Comparison of ENCODE assay signal across 1 fruit fly cellular context in the genomic region with DNA sequence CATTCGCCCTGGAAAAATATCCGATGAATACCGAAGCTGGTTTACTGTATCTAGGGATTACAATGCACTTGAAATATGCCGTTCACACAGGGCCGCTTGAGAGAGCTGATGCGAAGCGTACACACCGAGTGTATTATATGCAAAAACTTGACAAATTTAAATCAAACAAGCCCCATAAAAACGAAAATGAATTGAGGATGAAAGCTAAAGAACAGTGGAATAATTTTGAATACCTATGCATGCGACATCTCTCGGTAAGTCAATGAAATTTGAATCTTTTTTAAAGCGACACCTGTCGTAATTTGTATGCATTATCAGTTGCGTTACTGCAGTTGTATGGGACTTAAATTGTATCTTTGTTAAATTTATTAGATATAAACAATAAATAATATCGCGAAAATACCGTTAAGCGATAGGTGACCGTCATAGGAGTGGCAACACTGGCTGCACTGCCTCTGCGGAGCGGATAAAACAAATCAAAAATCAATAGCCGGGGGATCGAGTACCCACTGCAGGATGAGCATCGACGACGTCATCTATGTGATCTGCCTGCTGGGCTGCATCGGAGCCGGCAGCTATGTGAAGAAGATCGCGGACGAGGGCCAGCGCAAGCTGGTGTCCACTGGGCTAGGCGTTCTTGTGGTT.
TF ChIP-seq lines count a peak whose summit lies in the region.

Gene frj, plus strand, starts transcription at position 98 of the 645 bp plus-strand sequence.

TF ChIP-seq in whole organism, embryonic, 481 proteins besides CTCF, POLR2A, EP300 and RAD21 (continued from another document and continues in another):
- TF ChIP-seq Hsf (GFP tag; optimal IDR thresholded peaks at IDR 0.05; lab: Kevin White, UChicago) (peak; percentile 79), Scr (GFP tag; IDR thresholded peaks at IDR 0.05; lab: Robert Waterston, UW; ENCODE audit: partially characterized antibody) (peak; percentile 71), Awh (GFP tag; IDR thresholded peaks at IDR 0.05; lab: Robert Waterston, UW) (no peak), CG12942 (GFP tag; optimal IDR thresholded peaks at IDR 0.05; lab: Kevin White, UChicago) (peak; percentile 70), CG31441 (GFP tag; IDR thresholded peaks at IDR 0.05; lab: Robert Waterston, UW) (peak; percentile 73), Antp (GFP tag; optimal IDR thresholded peaks at IDR 0.05; lab: Kevin White, UChicago) (peak; percentile 79), br (optimal IDR thresholded peaks at IDR 0.05; lab: Kevin White, UChicago) (no peak), CG34224 (GFP tag; IDR thresholded peaks at IDR 0.05; lab: Robert Waterston, UW; ENCODE audit: partially characterized antibody) (0 out of 3 replicates have a peak, but pooled peaks have one; percentile 38), B-H1 (GFP tag; IDR thresholded peaks at IDR 0.05; lab: Robert Waterston, UW) (peak; percentile 39; the same call in 1 of the 3 replicates), ac (GFP tag; optimal IDR thresholded peaks at IDR 0.05; lab: Kevin White, UChicago) (no peak), CG3407 (GFP tag; optimal IDR thresholded peaks at IDR 0.05; lab: Kevin White, UChicago) (no peak), rib (GFP tag; IDR thresholded peaks at IDR 0.05; lab: Robert Waterston, UW) (no peak), ap (GFP tag; IDR thresholded peaks at IDR 0.05; lab: Robert Waterston, UW) (no peak), jing (GFP tag; optimal IDR thresholded peaks at IDR 0.05; lab: Kevin White, UChicago) (no peak), CG6791 (GFP tag; IDR thresholded peaks at IDR 0.05; lab: Robert Waterston, UW; ENCODE audit: partially characterized antibody) (peak; percentile 37; the same call in 2 of the 3 replicates), BtbVII (GFP tag; optimal IDR thresholded peaks at IDR 0.05; lab: Kevin White, UChicago) (no peak), hkb (optimal IDR thresholded peaks at IDR 0.05; lab: Kevin White, UChicago) (peak; percentile 55), hkb (GFP tag; IDR thresholded peaks at IDR 0.05; lab: Robert Waterston, UW) (peak; percentile 28; the same call in 1 of the 2 replicates), Opbp (GFP tag; IDR thresholded peaks at IDR 0.05; lab: Robert Waterston, UW; ENCODE audit: partially characterized antibody) (peak; percentile 63), ase (GFP tag; IDR thresholded peaks at IDR 0.05; lab: Robert Waterston, UW) (peak; percentile 69; the same call in 2 of the 3 replicates), GATAe (GFP tag; conservative IDR thresholded peaks at IDR 0.05; lab: Robert Waterston, UW) (no peak), CG2199 (GFP tag; IDR thresholded peaks at IDR 0.05; lab: Robert Waterston, UW) (no peak), CG10959 (GFP tag; IDR thresholded peaks at IDR 0.05; lab: Robert Waterston, UW) (peak; percentile 48), twi (tag; optimal IDR thresholded peaks at IDR 0.05; lab: Kevin White, UChicago) (peak; percentile 40), CG8290 (GFP tag; optimal IDR thresholded peaks at IDR 0.05; lab: Kevin White, UChicago) (peak; percentile 76), CG8290 (tag; optimal IDR thresholded peaks at IDR 0.05; lab: Kevin White, UChicago) (peak in 1 of 2 experiments; percentile 73), slp2 (GFP tag; optimal IDR thresholded peaks at IDR 0.05; lab: Kevin White, UChicago) (peak; percentile 56), emc (GFP tag; optimal IDR thresholded peaks at IDR 0.05; lab: Kevin White, UChicago) (peak; percentile 41), Gug (GFP tag; IDR thresholded peaks at IDR 0.05; lab: Robert Waterston, UW) (peak; percentile 74; the same call in 3 of the 4 replicates), nau (GFP tag; optimal IDR thresholded peaks at IDR 0.05; lab: Kevin White, UChicago) (no peak), zfh1 (GFP tag; IDR thresholded peaks at IDR 0.05; lab: Robert Waterston, UW) (peak; percentile 59; the same call in 2 of the 3 replicates), Hr39 (optimal IDR thresholded peaks at IDR 0.05; lab: Kevin White, UChicago) (no peak), CG13296 (GFP tag; optimal IDR thresholded peaks at IDR 0.05; lab: Kevin White, UChicago) (peak; percentile 4), Mes4 (GFP tag; optimal IDR thresholded peaks at IDR 0.05; lab: Kevin White, UChicago) (no peak), CG10565 (GFP tag; optimal IDR thresholded peaks at IDR 0.05; lab: Kevin White, UChicago) (no peak), CG10543 (GFP tag; optimal IDR thresholded peaks at IDR 0.05; lab: Kevin White, UChicago) (peak; percentile 6), Doc2 (GFP tag; IDR thresholded peaks at IDR 0.05; lab: Robert Waterston, UW) (no peak), vfl (GFP tag; optimal IDR thresholded peaks at IDR 0.05; lab: Kevin White, UChicago) (no peak), mirr (GFP tag; optimal IDR thresholded peaks at IDR 0.05; lab: Kevin White, UChicago) (no peak), Hand (GFP tag; optimal IDR thresholded peaks at IDR 0.05; lab: Kevin White, UChicago) (no peak), CG10654 (GFP tag; optimal IDR thresholded peaks at IDR 0.05; lab: Kevin White, UChicago) (peak; percentile 58), lab (GFP tag; optimal IDR thresholded peaks at IDR 0.05; lab: Kevin White, UChicago) (peak; percentile 66), CG7556 (GFP tag; optimal IDR thresholded peaks at IDR 0.05; lab: Kevin White, UChicago) (peak; percentile 32), unpg (GFP tag; optimal IDR thresholded peaks at IDR 0.05; lab: Kevin White, UChicago) (peak; percentile 55), ems (GFP tag; optimal IDR thresholded peaks at IDR 0.05; lab: Kevin White, UChicago) (peak; percentile 56), MESR4 (GFP tag; optimal IDR thresholded peaks at IDR 0.05; lab: Kevin White, UChicago) (peak; percentile 29), CG4424 (GFP tag; optimal IDR thresholded peaks at IDR 0.05; lab: Kevin White, UChicago) (peak; percentile 66), Deaf1 (tag; optimal IDR thresholded peaks at IDR 0.05; lab: Kevin White, UChicago) (peak; percentile 19), prd (optimal IDR thresholded peaks at IDR 0.05; lab: Kevin White, UChicago) (no peak), prd (GFP tag; IDR thresholded peaks at IDR 0.05; lab: Robert Waterston, UW) (peak; percentile 81), CG6654 (GFP tag; optimal IDR thresholded peaks at IDR 0.05; lab: Kevin White, UChicago) (peak; percentile 9), CG9876 (GFP tag; optimal IDR thresholded peaks at IDR 0.05; lab: Kevin White, UChicago) (peak; percentile 81), CG4404 (GFP tag; IDR thresholded peaks at IDR 0.05; lab: Robert Waterston, UW) (peak; percentile 49; the same call in 1 of the 2 replicates), CG12769 (tag; optimal IDR thresholded peaks at IDR 0.05; lab: Kevin White, UChicago) (peak; percentile 57), Chrac-16 (GFP tag; optimal IDR thresholded peaks at IDR 0.05; lab: Kevin White, UChicago) (peak; percentile 63), her (GFP tag; optimal IDR thresholded peaks at IDR 0.05; lab: Kevin White, UChicago) (peak; percentile 48), CG18011 (GFP tag; optimal IDR thresholded peaks at IDR 0.05; lab: Kevin White, UChicago) (no peak), CG30431 (GFP tag; optimal IDR thresholded peaks at IDR 0.05; lab: Kevin White, UChicago) (peak; percentile 51), CG31224 (GFP tag; IDR thresholded peaks at IDR 0.05; lab: Robert Waterston, UW) (0 out of 2 replicates have a peak, but pooled peaks have one; percentile 25), gsb (GFP tag; IDR thresholded peaks at IDR 0.05; lab: Robert Waterston, UW) (no peak), tin (GFP tag; optimal IDR thresholded peaks at IDR 0.05; lab: Kevin White, UChicago) (peak; percentile 67), CG2116 (GFP tag; optimal IDR thresholded peaks at IDR 0.05; lab: Kevin White, UChicago) (peak; percentile 54), CG32767 (GFP tag; IDR thresholded peaks at IDR 0.05; lab: Robert Waterston, UW) (no peak), CG2120 (GFP tag; optimal IDR thresholded peaks at IDR 0.05; lab: Kevin White, UChicago) (peak; percentile 74), CG15696 (tag; optimal IDR thresholded peaks at IDR 0.05; lab: Kevin White, UChicago) (peak; percentile 58), cg (GFP tag; optimal IDR thresholded peaks at IDR 0.05; lab: Kevin White, UChicago) (no peak), ash1 (GFP tag; optimal IDR thresholded peaks at IDR 0.05; lab: Kevin White, UChicago) (no peak), Myb (GFP tag; optimal IDR thresholded peaks at IDR 0.05; lab: Kevin White, UChicago) (peak; percentile 69), CG2712 (tag; optimal IDR thresholded peaks at IDR 0.05; lab: Kevin White, UChicago) (peak; percentile 72), CG10209 (GFP tag; optimal IDR thresholded peaks at IDR 0.05; lab: Kevin White, UChicago) (peak; percentile 53), Atf3 (GFP tag; optimal IDR thresholded peaks at IDR 0.05; lab: Kevin White, UChicago) (peak; percentile 60), CG32772 (GFP tag; IDR thresholded peaks at IDR 0.05; lab: Robert Waterston, UW) (0 out of 2 replicates have a peak, but pooled peaks have one; percentile 33), CG1647 (GFP tag; optimal IDR thresholded peaks at IDR 0.05; lab: Kevin White, UChicago) (peak; percentile 19), CG18619 (GFP tag; optimal IDR thresholded peaks at IDR 0.05; lab: Kevin White, UChicago) (peak; percentile 45), Eip74EF (GFP tag; optimal IDR thresholded peaks at IDR 0.05; lab: Kevin White, UChicago) (peak in 1 of 2 experiments; percentile 39), pnt (GFP tag; optimal IDR thresholded peaks at IDR 0.05; lab: Kevin White, UChicago) (peak; percentile 81), CG8478 (optimal IDR thresholded peaks at IDR 0.05; lab: Kevin White, UChicago) (no peak), CG17829 (tag; optimal IDR thresholded peaks at IDR 0.05; lab: Kevin White, UChicago) (peak; percentile 65), CG1529 (GFP tag; optimal IDR thresholded peaks at IDR 0.05; lab: Kevin White, UChicago) (no peak), CG2875 (GFP tag; optimal IDR thresholded peaks at IDR 0.05; lab: Kevin White, UChicago) (peak; percentile 55), CG7786 (GFP tag; optimal IDR thresholded peaks at IDR 0.05; lab: Kevin White, UChicago) (peak; percentile 70), CG1792 (GFP tag; optimal IDR thresholded peaks at IDR 0.05; lab: Kevin White, UChicago) (no peak), CG3726 (GFP tag; IDR thresholded peaks at IDR 0.05; lab: Robert Waterston, UW) (0 out of 3 replicates have a peak, but pooled peaks have one; percentile 61), Side (GFP tag; optimal IDR thresholded peaks at IDR 0.05; lab: Kevin White, UChicago) (peak; percentile 38), CG30020 (tag; optimal IDR thresholded peaks at IDR 0.05; lab: Kevin White, UChicago) (peak; percentile 95), crc (GFP tag; optimal IDR thresholded peaks at IDR 0.05; lab: Kevin White, UChicago) (peak; percentile 29), MTF-1 (GFP tag; optimal IDR thresholded peaks at IDR 0.05; lab: Kevin White, UChicago; ENCODE audit: borderline replicate concordance) (peak; percentile 31), CG8281 (tag; optimal IDR thresholded peaks at IDR 0.05; lab: Kevin White, UChicago) (peak; percentile 24), CG15011 (GFP tag; optimal IDR thresholded peaks at IDR 0.05; lab: Kevin White, UChicago) (peak; percentile 19), Hr3 (GFP tag; optimal IDR thresholded peaks at IDR 0.05; lab: Kevin White, UChicago) (peak; percentile 78), so (GFP tag; IDR thresholded peaks at IDR 0.05; lab: Robert Waterston, UW) (no peak), bcd (GFP tag; optimal IDR thresholded peaks at IDR 0.05; lab: Kevin White, UChicago) (peak; percentile 68), HHEX (GFP tag; optimal IDR thresholded peaks at IDR 0.05; lab: Kevin White, UChicago) (no peak), gcm2 (GFP tag; optimal IDR thresholded peaks at IDR 0.05; lab: Kevin White, UChicago) (no peak), tap (tag; optimal IDR thresholded peaks at IDR 0.05; lab: Kevin White, UChicago) (no peak), Dp (GFP tag; optimal IDR thresholded peaks at IDR 0.05; lab: Kevin White, UChicago) (peak; percentile 45), ranshi (GFP tag; IDR thresholded peaks at IDR 0.05; lab: Robert Waterston, UW) (peak; percentile 55; the same call in 1 of the 2 replicates), Ets65A (GFP tag; lab: Kevin White, UChicago) (peak; percentile 98), Trl (optimal IDR thresholded peaks at IDR 0.05; lab: Kevin White, UChicago) (no peak), Trl (GFP tag; optimal IDR thresholded peaks at IDR 0.05; lab: Kevin White, UChicago) (peak; percentile 64), dysf (GFP tag; IDR thresholded peaks at IDR 0.05; lab: Robert Waterston, UW) (peak; percentile 62), CG14441 (GFP tag; IDR thresholded peaks at IDR 0.05; lab: Robert Waterston, UW) (peak; percentile 70), bowl (GFP tag; IDR thresholded peaks at IDR 0.05; lab: Robert Waterston, UW) (no peak), yki (optimal IDR thresholded peaks at IDR 0.05; lab: Kevin White, UChicago) (no peak), CG7987 (GFP tag; optimal IDR thresholded peaks at IDR 0.05; lab: Kevin White, UChicago) (no peak), CG3281 (GFP tag; optimal IDR thresholded peaks at IDR 0.05; lab: Kevin White, UChicago) (peak; percentile 49), lilli (GFP tag; optimal IDR thresholded peaks at IDR 0.05; lab: Kevin White, UChicago) (peak; percentile 70), Fer2 (tag; optimal IDR thresholded peaks at IDR 0.05; lab: Kevin White, UChicago) (no peak), sens-2 (GFP tag; IDR thresholded peaks at IDR 0.05; lab: Robert Waterston, UW) (no peak), CG12219 (GFP tag; optimal IDR thresholded peaks at IDR 0.05; lab: Kevin White, UChicago) (no peak), CrebB (tag; optimal IDR thresholded peaks at IDR 0.05; lab: Kevin White, UChicago) (no peak), CG12744 (GFP tag; optimal IDR thresholded peaks at IDR 0.05; lab: Kevin White, UChicago) (peak; percentile 12), CG7357 (GFP tag; IDR thresholded peaks at IDR 0.05; lab: Robert Waterston, UW) (peak; percentile 99), CG6813 (GFP tag; optimal IDR thresholded peaks at IDR 0.05; lab: Kevin White, UChicago) (no peak), dm (GFP tag; optimal IDR thresholded peaks at IDR 0.05; lab: Kevin White, UChicago) (peak; percentile 65), fd102C (GFP tag; optimal IDR thresholded peaks at IDR 0.05; lab: Kevin White, UChicago) (no peak), org-1 (GFP tag; optimal IDR thresholded peaks at IDR 0.05; lab: Kevin White, UChicago) (no peak), gce (GFP tag; IDR thresholded peaks at IDR 0.05; lab: Robert Waterston, UW) (no peak), abd-A (tag; optimal IDR thresholded peaks at IDR 0.05; lab: Kevin White, UChicago) (no peak), CG9797 (GFP tag; optimal IDR thresholded peaks at IDR 0.05; lab: Kevin White, UChicago) (peak; percentile 94), sima (GFP tag; optimal IDR thresholded peaks at IDR 0.05; lab: Kevin White, UChicago) (no peak), gcm (GFP tag; optimal IDR thresholded peaks at IDR 0.05; lab: Kevin White, UChicago) (peak; percentile 10), HmgD (GFP tag; optimal IDR thresholded peaks at IDR 0.05; lab: Kevin White, UChicago) (peak; percentile 76)
